Worm (Caenorhabditis elegans) whole organism, L4 larva: ENCODE results near the gene Y55F3AM.9.

Experiments used
- lin-39 ChIP-seq: fragments of 150-350 bp; optimal IDR thresholded peaks from 2 replicates; lab custom pipeline; 2014; ENCODE audit warnings: missing biosample characterization, missing genetic modification reagents, missing genetic modification characterization
- nhr-11 ChIP-seq: fragments of 150-350 bp; optimal IDR thresholded peaks from 2 replicates; lab custom pipeline; 2014; ENCODE audit warnings: missing biosample characterization, missing genetic modification characterization
- nhr-25 ChIP-seq: sonication (generic microtip); optimal IDR thresholded peaks from 2 replicates; lab custom pipeline; 2017; ENCODE audit warnings: missing genetic modification characterization, mild to moderate bottlenecking, missing compliant biosample characterization, antibody characterized with exemption, moderate library complexity, borderline replicate concordance; ENCODE audit not compliant: insufficient read depth
- nhr-28 ChIP-seq: fragments of 150-350 bp; optimal IDR thresholded peaks from 2 replicates; lab custom pipeline; 2014; ENCODE audit warnings: missing biosample characterization, missing genetic modification characterization
- nhr-6 ChIP-seq: fragments of 150-350 bp; optimal IDR thresholded peaks from 2 replicates; lab custom pipeline; 2014; ENCODE audit warnings: missing biosample characterization, missing genetic modification characterization
- pqm-1 ChIP-seq: sonication (generic microtip); optimal IDR thresholded peaks from 2 replicates; lab custom pipeline; 2017; ENCODE audit warnings: missing biosample characterization, missing genetic modification characterization
- saeg-2 ChIP-seq: fragments of 200-800 bp; sonication (Bioruptor generic); IDR thresholded peaks from 2 replicates; pipeline ENCODE4 v1.3.6; 2022; ENCODE audit warnings: missing genetic modification reagents, missing genetic modification characterization, missing compliant biosample characterization

DNA sequence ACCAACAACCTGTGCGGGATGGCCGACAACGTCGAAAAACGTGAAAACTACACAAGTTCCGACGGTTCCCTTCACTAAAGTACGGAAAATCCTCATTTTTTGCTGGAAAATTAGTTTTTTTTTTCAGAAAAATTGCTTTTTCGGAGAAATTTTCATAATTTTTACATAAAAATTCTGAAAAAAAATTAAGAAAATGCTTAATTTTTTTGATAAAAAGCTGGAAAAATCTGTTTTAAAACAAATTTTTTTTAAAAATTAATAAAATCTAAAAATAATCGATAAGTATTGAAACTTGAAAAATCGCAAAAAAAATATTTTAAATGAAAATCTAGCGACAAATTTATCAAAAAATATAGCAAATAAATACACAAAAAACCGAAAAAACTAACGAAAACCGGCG is 3.8 kb downstream of the Y55F3AM.9 start, which contains the start of gene immp-2:
- TF ChIP-seq nhr-28 (tag; lab: Kevin White, UChicago) (no peak), nhr-6 (tag; lab: Kevin White, UChicago) (no peak), pqm-1 (tag; lab: Kevin White, UChicago) (no peak), lin-39 (tag; lab: Kevin White, UChicago) (no peak), nhr-11 (tag; lab: Kevin White, UChicago) (no peak), nhr-25 (tag; lab: Kevin White, UChicago) (no peak), saeg-2 (GFP tag; lab: Robert Waterston, UW) (no peak)
